Worm (Caenorhabditis elegans): Measurements from ENCODE around the gene vhp-1.

ce11 chrII:5289142-5289541 lies 33.9 kb upstream of the vhp-1 start, which contains the start of gene ZK622.5:
- TF ChIP-seq ztf-11 (tag; optimal IDR thresholded peaks at IDR 0.05) (no peak), jun-1 (tag; optimal IDR thresholded peaks at IDR 0.05) (no peak), ceh-82 (tag; optimal IDR thresholded peaks at IDR 0.05) (no peak), unc-39 (tag; optimal IDR thresholded peaks at IDR 0.05) (no peak), pqm-1 (tag; optimal IDR thresholded peaks at IDR 0.05) (no peak), nhr-237 (tag; optimal IDR thresholded peaks at IDR 0.05) (no peak), snpc-4 (tag; optimal IDR thresholded peaks at IDR 0.05) (no peak), spr-3 (GFP tag; optimal IDR thresholded peaks at IDR 0.05) (no peak), saeg-2 (GFP tag; IDR thresholded peaks at IDR 0.05) (no peak), sdz-12 (GFP tag; optimal IDR thresholded peaks at IDR 0.05) (no peak), nhr-42 (GFP tag; IDR thresholded peaks at IDR 0.05) (no peak)
